Worm (Caenorhabditis elegans): ENCODE measurements around the gene F47B8.18.

ce11 chrV:14317204-14317603, 8.1 kb downstream of the F47B8.18 start:
- TF ChIP-seq nhr-19 (GFP tag; conservative IDR thresholded peaks at IDR 0.05) (no peak), dpl-1 (GFP tag; optimal IDR thresholded peaks at IDR 0.05) (no peak), zag-1 (tag; optimal IDR thresholded peaks at IDR 0.05) (no peak), nhr-20 (tag; optimal IDR thresholded peaks at IDR 0.05) (no peak), lir-3 (tag; optimal IDR thresholded peaks at IDR 0.05; ENCODE audit: poor library complexity) (no peak), snpc-4 (tag; optimal IDR thresholded peaks at IDR 0.05) (no peak)
